Worm (Caenorhabditis elegans) whole organism, L1 larva: ENCODE measurements around the gene F54C8.6.
"Not testable (repeated sequence)": the region's sequence is repeated elsewhere in the genome, so short reads cannot be mapped to it uniquely, and the experiment has no call there.

Experiments
- C34B4.2 ChIP-seq: sonication (generic microtip); optimal IDR thresholded peaks from 2 replicates; lab custom pipeline; 2017; ENCODE audit warnings: mild to moderate bottlenecking, missing genetic modification characterization, missing compliant biosample characterization
- Y116A8C.19 ChIP-seq: sonication (generic microtip); optimal IDR thresholded peaks from 2 replicates; lab custom pipeline; 2016; ENCODE audit warnings: missing compliant biosample characterization, missing genetic modification characterization, borderline replicate concordance
- ama-1 ChIP-seq: fragments of 150-350 bp; optimal IDR thresholded peaks from 2 replicates; lab custom pipeline; 2014
- ceh-88 ChIP-seq: fragments of 200-800 bp; sonication (Bioruptor generic); IDR thresholded peaks from 2 replicates; pipeline ENCODE4 v1.3.6; 2022; ENCODE audit warnings: missing genetic modification characterization, missing compliant biosample characterization
- ceh-90 ChIP-seq: sonication (generic microtip); optimal IDR thresholded peaks from 2 replicates; lab custom pipeline; 2016; ENCODE audit warnings: missing genetic modification characterization, missing compliant biosample characterization
- ces-1 ChIP-seq: fragments of 150-350 bp; optimal IDR thresholded peaks from 2 replicates; lab custom pipeline; 2014; ENCODE audit warnings: missing biosample characterization, missing genetic modification reagents, missing genetic modification characterization
- dpl-1 ChIP-seq, 3 experiments: fragments of 150-350 bp in 2 of 3; sonication (generic microtip) in 1 of 3; optimal IDR thresholded peaks; 2 replicates each; lab custom pipeline; 2014 to 2017; ENCODE audit warnings: missing biosample characterization in 3 of 3, missing genetic modification characterization in 3 of 3, missing genetic modification reagents in 3 of 3
- dsc-1 ChIP-seq: sonication (generic microtip); optimal IDR thresholded peaks from 2 replicates; lab custom pipeline; 2016; ENCODE audit warnings: mild to moderate bottlenecking, missing genetic modification characterization, missing compliant biosample characterization
- efl-1 ChIP-seq, 4 experiments: fragments of 150-350 bp; optimal IDR thresholded peaks in 3 of 4; peaks in 1 of 4; 1 replicate in 1 of 4; 2 replicates in 3 of 4; lab custom pipeline; 2014; ENCODE audit warnings: missing biosample characterization in 2 of 4, missing genetic modification characterization in 2 of 4, missing genetic modification reagents in 2 of 4
- egl-27 ChIP-seq, 2 experiments: fragments of 150-350 bp in 1 of 2; sonication (generic microtip); optimal IDR thresholded peaks; 3 replicates each; lab custom pipeline; 2017 to 2018; ENCODE audit warnings: missing biosample characterization in 2 of 2, missing genetic modification characterization in 2 of 2, missing genetic modification reagents in 2 of 2
- elt-2 ChIP-seq: sonication (generic microtip); optimal IDR thresholded peaks from 2 replicates; lab custom pipeline; 2016; ENCODE audit warnings: missing genetic modification characterization, mild to moderate bottlenecking, inconsistent platforms, missing compliant biosample characterization, missing genetic modification reagents
- ets-5 ChIP-seq: fragments of 200-800 bp; sonication (Bioruptor generic); IDR thresholded peaks from 2 replicates; pipeline ENCODE4 v1.3.6; 2022; ENCODE audit warnings: missing genetic modification characterization, missing compliant biosample characterization
- fkh-8 ChIP-seq: sonication (generic microtip); optimal IDR thresholded peaks from 2 replicates; lab custom pipeline; 2016; ENCODE audit warnings: mild to moderate bottlenecking, missing genetic modification characterization, missing compliant biosample characterization
- fos-1 ChIP-seq: fragments of 150-350 bp; optimal IDR thresholded peaks from 2 replicates; lab custom pipeline; 2014; ENCODE audit warnings: missing biosample characterization, missing genetic modification characterization
- irx-1 ChIP-seq: sonication (generic microtip); optimal IDR thresholded peaks from 2 replicates; lab custom pipeline; 2016; ENCODE audit warnings: missing genetic modification characterization, missing compliant biosample characterization
- lin-13 ChIP-seq: fragments of 150-350 bp; optimal IDR thresholded peaks from 2 replicates; lab custom pipeline; 2014; ENCODE audit warnings: missing biosample characterization, missing genetic modification reagents, missing genetic modification characterization
- lin-35 ChIP-seq, 2 experiments: fragments of 150-350 bp; optimal IDR thresholded peaks; 2 replicates each; lab custom pipeline; 2014; ENCODE audit warnings: missing biosample characterization in 2 of 2, missing genetic modification characterization in 2 of 2, missing genetic modification reagents in 2 of 2
- lsy-2 ChIP-seq, 2 experiments: fragments of 150-350 bp; optimal IDR thresholded peaks; 2 replicates each; lab custom pipeline; 2014; ENCODE audit warnings: missing biosample characterization in 2 of 2, missing genetic modification characterization in 2 of 2
- mef-2 ChIP-seq: fragments of 150-350 bp; optimal IDR thresholded peaks from 2 replicates; lab custom pipeline; 2014; ENCODE audit warnings: missing biosample characterization, missing genetic modification characterization
- mep-1 ChIP-seq: fragments of 150-350 bp; optimal IDR thresholded peaks from 2 replicates; lab custom pipeline; 2014; ENCODE audit warnings: missing biosample characterization, missing genetic modification characterization
- nhr-28 ChIP-seq: fragments of 150-350 bp; optimal IDR thresholded peaks from 2 replicates; lab custom pipeline; 2014; ENCODE audit warnings: missing biosample characterization, missing genetic modification characterization
- nhr-71 ChIP-seq: sonication (generic microtip); optimal IDR thresholded peaks from 2 replicates; lab custom pipeline; 2016; ENCODE audit warnings: mild to moderate bottlenecking, missing genetic modification characterization, moderate library complexity, missing compliant biosample characterization
- nhr-76 ChIP-seq: sonication (generic microtip); optimal IDR thresholded peaks from 2 replicates; lab custom pipeline; 2017; ENCODE audit warnings: missing biosample characterization, missing genetic modification characterization
- nhr-85 ChIP-seq: sonication (generic microtip); peaks from one replicate; lab custom pipeline; 2016; ENCODE audit warnings: missing genetic modification characterization, inconsistent platforms, missing compliant biosample characterization
- pax-3 ChIP-seq: fragments of 200-800 bp; sonication (Bioruptor generic); optimal IDR thresholded peaks from 2 replicates; lab custom pipeline; 2018; ENCODE audit warnings: mild to moderate bottlenecking, missing genetic modification characterization, moderate library complexity, missing compliant biosample characterization
- pqm-1 ChIP-seq: sonication (generic microtip); optimal IDR thresholded peaks from 3 replicates; lab custom pipeline; 2017; ENCODE audit warnings: missing biosample characterization, missing genetic modification characterization
- snu-23 ChIP-seq: sonication (generic microtip); optimal IDR thresholded peaks from 2 replicates; lab custom pipeline; 2016; ENCODE audit warnings: missing genetic modification characterization, missing compliant biosample characterization
- sptf-1 ChIP-seq: fragments of 150-350 bp; optimal IDR thresholded peaks from 2 replicates; lab custom pipeline; 2014; ENCODE audit warnings: missing biosample characterization, missing genetic modification characterization
- swsn-7 ChIP-seq: sonication (generic microtip); optimal IDR thresholded peaks from 2 replicates; lab custom pipeline; 2016; ENCODE audit warnings: missing genetic modification characterization, missing compliant biosample characterization
- tlp-1 ChIP-seq: fragments of 150-350 bp; optimal IDR thresholded peaks from 2 replicates; lab custom pipeline; 2014; ENCODE audit warnings: missing biosample characterization, missing genetic modification characterization
- unc-62 ChIP-seq: fragments of 150-350 bp; optimal IDR thresholded peaks from 2 replicates; lab custom pipeline; 2014; ENCODE audit warnings: missing biosample characterization, missing genetic modification reagents, missing genetic modification characterization
- unc-86 ChIP-seq: sonication (generic microtip); optimal IDR thresholded peaks from 2 replicates; lab custom pipeline; 2016; ENCODE audit warnings: missing genetic modification characterization, missing compliant biosample characterization
- xbp-1 ChIP-seq: sonication (generic microtip); optimal IDR thresholded peaks from 2 replicates; lab custom pipeline; 2016; ENCODE audit warnings: missing genetic modification characterization, missing compliant biosample characterization
- zag-1 ChIP-seq: fragments of 150-350 bp; optimal IDR thresholded peaks from 2 replicates; lab custom pipeline; 2014; ENCODE audit warnings: missing biosample characterization, missing genetic modification characterization
- zip-4 ChIP-seq: fragments of 200-800 bp; sonication (Bioruptor generic); optimal IDR thresholded peaks from 2 replicates; lab custom pipeline; 2018; ENCODE audit warnings: mild to moderate bottlenecking, missing genetic modification characterization, moderate library complexity, missing compliant biosample characterization
- ztf-11 ChIP-seq, 2 experiments: sonication (generic microtip); optimal IDR thresholded peaks; 2 replicates each; lab custom pipeline; 2016 to 2017; ENCODE audit warnings: missing genetic modification characterization in 2 of 2, missing biosample characterization in 1 of 2, missing compliant biosample characterization in 1 of 2
- ztf-4 ChIP-seq: fragments of 150-350 bp; optimal IDR thresholded peaks from 2 replicates; lab custom pipeline; 2014; ENCODE audit warnings: missing biosample characterization, missing genetic modification characterization

Gene F54C8.6

DNA sequence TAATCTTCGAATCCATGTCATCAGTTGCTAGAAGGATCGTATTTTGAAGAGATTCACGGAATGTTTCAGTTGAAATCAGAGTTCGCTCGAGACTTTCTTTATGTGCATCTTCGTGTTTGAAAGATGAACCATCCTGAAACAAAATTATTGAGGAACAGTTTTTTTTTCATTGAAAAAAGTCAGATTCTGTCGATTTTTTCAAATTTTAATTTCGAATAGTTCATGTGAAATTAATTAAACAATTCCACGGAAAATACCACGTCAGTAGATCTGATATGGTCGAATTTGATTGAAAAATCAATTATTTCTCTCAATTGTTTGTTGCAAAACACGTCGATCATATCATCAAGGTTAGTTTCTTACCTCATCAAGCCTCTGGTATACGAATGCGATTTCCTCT is 10.3 kb downstream of the F54C8.6 start, which contains the start of gene F54C8.1:
F54C8.1 (plus strand) TSS at position 301 of the 400 bp plus-strand sequence.
- TF ChIP-seq pqm-1: no peak
- no peak for TF ChIP-seq unc-86 (tag; lab: Kevin White, UChicago)
- TF ChIP-seq ceh-90: no peak
- TF ChIP-seq ztf-4 (tag; lab: Kevin White, UChicago): no peak
- no peak for TF ChIP-seq lin-13
- no peak for TF ChIP-seq zag-1 (tag; lab: Kevin White, UChicago)
- TF ChIP-seq mef-2: no peak
- TF ChIP-seq tlp-1: no peak
- no peak for TF ChIP-seq C34B4.2 (tag; lab: Kevin White, UChicago)
- TF ChIP-seq mep-1: no peak
- no peak for TF ChIP-seq ama-1 (lab: Kevin White, UChicago)
- TF ChIP-seq sptf-1 (tag; lab: Kevin White, UChicago): no peak
- TF ChIP-seq pax-3: no peak
- TF ChIP-seq lsy-2 (tag; optimal IDR thresholded peaks at IDR 0.05; lab: Kevin White, UChicago): no peak
- TF ChIP-seq ceh-88 (GFP tag; lab: Robert Waterston, UW): no peak
- TF ChIP-seq snu-23 (GFP tag; lab: Kevin White, UChicago): no peak
- no peak for TF ChIP-seq ztf-11 (tag; optimal IDR thresholded peaks at IDR 0.05; lab: Kevin White, UChicago)
- TF ChIP-seq fkh-8 (tag; lab: Kevin White, UChicago): no peak
- no peak for TF ChIP-seq swsn-7
- TF ChIP-seq, all 84 proteins: peak for 0

DNA sequence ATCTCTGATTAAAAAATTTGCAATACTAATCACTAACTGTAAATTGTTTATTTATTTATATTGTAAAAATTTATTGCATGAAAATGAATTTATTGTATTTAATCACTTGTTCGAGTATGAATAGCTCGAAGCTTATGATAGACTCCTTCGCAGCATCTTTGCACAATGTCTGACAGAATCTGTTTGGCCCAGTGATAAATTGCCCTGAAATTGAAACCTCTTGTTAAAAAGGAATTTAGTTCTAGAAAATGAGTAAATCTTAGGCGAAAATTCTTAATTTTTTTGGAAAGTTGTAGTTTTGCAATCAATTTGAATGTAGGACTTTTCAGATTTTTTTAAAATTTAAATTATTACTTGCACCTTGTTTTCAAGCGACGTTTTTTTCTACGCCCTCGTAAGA is 14.7 kb downstream of the F54C8.6 start:
- TF ChIP-seq fos-1: no peak
- TF ChIP-seq dsc-1 (tag; lab: Kevin White, UChicago): no peak
- no peak for TF ChIP-seq nhr-76
- no peak for TF ChIP-seq sptf-1 (tag; lab: Kevin White, UChicago)
- TF ChIP-seq ama-1 (lab: Kevin White, UChicago): no peak
- TF ChIP-seq egl-27 (tag; optimal IDR thresholded peaks at IDR 0.05; lab: Kevin White, UChicago): no peak
- no peak for TF ChIP-seq pax-3
- no peak for TF ChIP-seq dpl-1 (GFP tag; optimal IDR thresholded peaks at IDR 0.05; lab: Kevin White, UChicago)
- TF ChIP-seq Y116A8C.19 (tag; lab: Kevin White, UChicago): no peak
- no peak for TF ChIP-seq nhr-71 (tag; lab: Kevin White, UChicago)
- TF ChIP-seq lin-35 (GFP tag; optimal IDR thresholded peaks at IDR 0.05; lab: Kevin White, UChicago): no peak
- no peak for TF ChIP-seq tlp-1
- TF ChIP-seq, all 84 proteins: peak for 0

DNA sequence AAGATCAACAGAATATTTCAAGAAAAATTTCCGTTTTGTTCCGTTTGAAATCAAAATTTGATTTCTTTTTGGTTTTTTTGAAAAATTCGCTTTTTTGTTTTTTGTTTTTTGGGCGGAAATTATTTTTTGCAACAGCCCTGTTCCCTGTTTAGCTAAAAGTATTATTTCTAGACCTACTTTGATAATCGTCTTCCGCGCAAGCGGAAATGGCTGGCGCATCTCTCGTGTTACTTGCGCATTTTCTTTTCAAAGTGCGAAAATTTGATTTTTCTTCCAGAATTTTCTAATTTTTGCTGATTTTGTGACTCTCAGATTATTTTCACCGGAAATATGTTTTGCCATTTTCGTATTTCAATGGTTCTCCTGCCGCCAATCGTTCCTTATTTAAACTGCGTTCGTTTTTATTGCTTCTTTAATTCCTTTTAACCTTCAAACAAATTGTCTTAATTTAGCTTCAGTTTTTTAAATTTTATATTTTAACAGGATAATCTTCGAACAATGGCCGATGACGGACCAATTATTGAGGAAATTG is 16.1 kb downstream of the F54C8.6 start, which contains the start of gene cpar-1:
cpar-1 (plus strand) TSS at position 482 of the 532 bp plus-strand sequence.
- TF ChIP-seq xbp-1 (no peak), unc-62 (GFP tag; lab: Kevin White, UChicago) (no peak), ets-5 (GFP tag; lab: Robert Waterston, UW) (no peak), mep-1 (no peak), ces-1 (no peak), efl-1 (optimal IDR thresholded peaks at IDR 0.05; lab: Kevin White, UChicago) (no peak), efl-1 (GFP tag; optimal IDR thresholded peaks at IDR 0.05 in 1 of 2; lab: Kevin White, UChicago) (peak in 1 of 2 experiments; percentile 12), nhr-85 (tag; lab: Kevin White, UChicago) (peak; percentile 21), irx-1 (tag; lab: Kevin White, UChicago) (no peak), elt-2 (tag; lab: Kevin White, UChicago) (no peak)
- TF ChIP-seq, all 84 proteins: peak for 2

DNA sequence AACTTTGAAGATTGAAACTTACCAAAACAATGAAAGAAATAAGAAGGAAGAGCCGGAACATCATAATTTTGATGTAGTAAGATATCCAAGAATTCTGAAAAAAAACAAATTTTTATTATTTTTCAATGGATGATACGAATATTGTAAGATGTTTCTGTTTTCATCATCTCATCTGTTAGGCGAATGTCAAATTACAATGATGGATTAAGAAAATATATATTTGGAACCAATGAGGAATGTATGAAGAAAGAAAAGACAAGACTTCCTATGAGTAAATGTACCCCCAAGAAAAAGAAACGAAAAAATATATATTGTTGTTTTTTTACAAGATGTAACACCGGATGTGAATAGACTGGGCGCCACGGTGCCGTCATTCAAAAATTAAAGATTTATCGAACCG is 23.4 kb downstream of the F54C8.6 start, which contains the start of gene T26G10.5:
T26G10.5 (minus strand) TSS at position 101 of the 400 bp plus-strand sequence.
- no peak for TF ChIP-seq C34B4.2 (tag; lab: Kevin White, UChicago)
- TF ChIP-seq mef-2: no peak

DNA sequence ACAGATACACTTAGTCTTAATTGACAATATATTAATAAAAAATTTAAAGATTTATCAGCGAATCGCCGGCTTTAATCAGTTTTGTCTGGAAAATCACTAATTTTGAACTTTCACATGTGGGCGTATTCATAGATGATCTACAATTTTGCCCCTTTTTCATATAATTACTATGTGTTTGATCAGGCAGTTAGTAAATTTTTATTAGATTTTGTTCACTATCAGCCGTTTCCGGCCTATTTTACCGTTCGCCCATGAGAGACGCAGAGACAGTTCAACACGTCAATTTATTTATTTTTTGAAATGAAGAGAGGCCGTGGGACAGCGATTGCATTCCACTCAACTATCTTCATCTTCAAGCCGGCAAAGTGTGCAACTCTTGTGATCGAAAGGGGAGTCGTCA is 29.5 kb downstream of the F54C8.6 start, which contains the start of gene T26G10.4:
T26G10.4 (plus strand) TSS at position 301 of the 400 bp plus-strand sequence.
- TF ChIP-seq ets-5 (GFP tag; lab: Robert Waterston, UW); nhr-28 (tag; lab: Kevin White, UChicago); zip-4 (GFP tag; lab: Kevin White, UChicago): not testable (repeated sequence)
